Worm (Caenorhabditis elegans) whole organism, L4/young adult: ENCODE measurements around the gene srsx-24.

ENCODE experiments used
- dao-5 ChIP-seq: sonication (generic microtip); optimal IDR thresholded peaks from 2 replicates; lab custom pipeline; 2016; ENCODE audit warnings: missing genotype, missing genetic modification characterization, moderate library complexity, missing compliant biosample characterization
- him-1 ChIP-seq: sonication (generic microtip); optimal IDR thresholded peaks from 2 replicates; lab custom pipeline; 2016; ENCODE audit warnings: missing genotype, missing genetic modification reagents, missing genetic modification characterization, missing compliant biosample characterization

ce11 chrV:7353602-7354001 lies 25.7 kb downstream of the srsx-24 start:
- TF ChIP-seq dao-5 (tag; lab: Kevin White, UChicago) (no peak), him-1 (tag; lab: Kevin White, UChicago) (no peak)
